Worm (Caenorhabditis elegans): ENCODE measurements around the gene cyd-1.
A peak's percentile ranks its signal among the peaks of the same experiment; 100 is the strongest.

The cyd-1 gene

DNA sequence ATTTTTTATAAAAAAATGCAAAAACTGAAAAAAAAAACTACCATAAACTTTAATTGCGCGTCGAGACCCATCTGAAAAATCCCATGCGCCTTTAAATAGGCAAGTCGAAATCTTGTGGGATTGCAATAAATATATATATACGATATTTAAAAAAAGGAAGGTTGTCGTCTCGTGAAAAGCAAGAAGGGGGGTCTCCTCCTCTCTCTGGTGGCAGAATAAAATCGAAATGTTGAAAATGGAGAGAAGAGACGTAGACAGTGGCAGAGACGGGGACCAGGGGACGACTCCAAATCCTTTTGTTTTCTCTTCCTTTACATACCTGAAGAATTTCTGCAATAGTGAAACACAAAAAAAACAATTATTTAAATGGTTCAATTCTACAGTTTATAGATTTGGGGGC is 33.6 kb downstream of the cyd-1 start, which contains the start of gene F18A11.5:
Gene F18A11.5 (minus strand): TSS at position 321 of the 400 bp plus-strand sequence.
- TF ChIP-seq daf-19 (GFP tag; conservative IDR thresholded peaks at IDR 0.05) (no peak), fkh-10 (GFP tag; optimal IDR thresholded peaks at IDR 0.05) (no peak), lsy-2 (tag; optimal IDR thresholded peaks at IDR 0.05) (no peak), mes-2 (tag; optimal IDR thresholded peaks at IDR 0.05; ENCODE audit: poor library complexity, severe bottlenecking) (no peak), nhr-42 (GFP tag; IDR thresholded peaks at IDR 0.05) (no peak), T26A8.4 (GFP tag; IDR thresholded peaks at IDR 0.05) (no peak), zip-2 (tag; optimal IDR thresholded peaks at IDR 0.05) (no peak), T20F7.1 (GFP tag; optimal IDR thresholded peaks at IDR 0.05) (no peak), egl-43 (GFP tag; IDR thresholded peaks at IDR 0.05) (no peak), nhr-237 (tag; optimal IDR thresholded peaks at IDR 0.05) (no peak), ceh-20 (GFP tag; IDR thresholded peaks at IDR 0.05) (no peak), D1046.2 (GFP tag; IDR thresholded peaks at IDR 0.05) (no peak), dve-1 (tag; optimal IDR thresholded peaks at IDR 0.05; ENCODE audit: insufficient read depth) (peak; percentile 3), Y105C5A.15 (GFP tag; IDR thresholded peaks at IDR 0.05) (no peak), hlh-11 (tag; optimal IDR thresholded peaks at IDR 0.05) (peak; percentile 29), Y75B8A.6 (GFP tag; IDR thresholded peaks at IDR 0.05) (no peak), dmd-8 (GFP tag; IDR thresholded peaks at IDR 0.05) (no peak), ceh-32 (tag; optimal IDR thresholded peaks at IDR 0.05; ENCODE audit: poor library complexity) (no peak), nhr-6 (tag; optimal IDR thresholded peaks at IDR 0.05) (no peak), aha-1 (tag) (peak; percentile 2), F44E2.7 (GFP tag; IDR thresholded peaks at IDR 0.05) (no peak), lin-38 (GFP tag; IDR thresholded peaks at IDR 0.05) (no peak), nhr-28 (tag; optimal IDR thresholded peaks at IDR 0.05) (no peak), ama-1 (optimal IDR thresholded peaks at IDR 0.05) (peak; percentile 69), lin-13 (GFP tag; optimal IDR thresholded peaks at IDR 0.05) (no peak), hmg-1.1 (GFP tag; IDR thresholded peaks at IDR 0.05) (no peak), nhr-25 (tag; optimal IDR thresholded peaks at IDR 0.05; ENCODE audit: borderline replicate concordance, insufficient read depth) (no peak), hlh-30 (tag; optimal IDR thresholded peaks at IDR 0.05; ENCODE audit: insufficient read depth) (no peak), nhr-10 (tag; optimal IDR thresholded peaks at IDR 0.05) (no peak), arid-1 (GFP tag; conservative IDR thresholded peaks at IDR 0.05) (0 out of 2 replicates have a peak, but pooled peaks have one; percentile 48), ceh-44 (GFP tag; IDR thresholded peaks at IDR 0.05) (no peak), attf-4 (tag; optimal IDR thresholded peaks at IDR 0.05) (no peak), ceh-62 (tag; optimal IDR thresholded peaks at IDR 0.05) (no peak), nhr-76 (tag; optimal IDR thresholded peaks at IDR 0.05) (no peak), lin-1 (GFP tag; IDR thresholded peaks at IDR 0.05) (no peak), ZK546.5 (tag; optimal IDR thresholded peaks at IDR 0.05) (no peak), ZK337.2 (GFP tag; IDR thresholded peaks at IDR 0.05) (no peak), fos-1 (tag; optimal IDR thresholded peaks at IDR 0.05) (no peak), tag-97 (GFP tag; IDR thresholded peaks at IDR 0.05) (no peak), Y48G9A.11 (GFP tag; IDR thresholded peaks at IDR 0.05) (no peak), jun-1 (tag; optimal IDR thresholded peaks at IDR 0.05) (no peak), nhr-111 (GFP tag; optimal IDR thresholded peaks at IDR 0.05) (no peak), rbr-2 (tag; optimal IDR thresholded peaks at IDR 0.05) (peak; percentile 7)

DNA sequence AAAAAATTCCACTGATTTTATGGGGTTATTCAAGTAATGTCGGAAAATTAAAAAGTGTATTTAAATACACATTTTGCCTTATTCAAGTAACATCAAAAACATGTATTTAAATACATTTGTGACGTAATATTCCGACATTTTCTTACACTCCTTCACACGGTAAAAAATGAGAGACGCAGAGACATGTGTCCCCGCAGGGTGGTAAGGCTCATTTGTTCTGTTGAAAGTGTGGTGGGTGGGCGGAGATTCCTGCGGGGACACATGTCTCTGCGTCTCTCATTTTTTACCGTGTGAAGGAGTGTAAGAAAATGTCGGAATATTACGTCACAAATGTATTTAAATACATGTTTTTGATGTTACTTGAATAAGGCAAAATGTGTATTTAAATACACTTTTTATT is 36.0 kb downstream of the cyd-1 start:
- TF ChIP-seq T26A8.4 (GFP tag; IDR thresholded peaks at IDR 0.05): peak; percentile 97
- peak; percentile 70 for TF ChIP-seq rbr-2 (tag; optimal IDR thresholded peaks at IDR 0.05)
- peak; percentile 65 for TF ChIP-seq mxl-2 (GFP tag; conservative IDR thresholded peaks at IDR 0.05)
- TF ChIP-seq lim-7 (GFP tag; IDR thresholded peaks at IDR 0.05): 0 out of 2 replicates have a peak, but pooled peaks have one; percentile 37
- TF ChIP-seq egl-43 (GFP tag; IDR thresholded peaks at IDR 0.05): peak; percentile 84
- TF ChIP-seq hlh-11 (tag; optimal IDR thresholded peaks at IDR 0.05): peak; percentile 69
- peak; percentile 16 for TF ChIP-seq dpl-1 (GFP tag; optimal IDR thresholded peaks at IDR 0.05)
- peak; percentile 29; the same call in 1 of the 2 replicates for TF ChIP-seq set-16 (GFP tag; IDR thresholded peaks at IDR 0.05)
- TF ChIP-seq Y75B8A.6 (GFP tag; IDR thresholded peaks at IDR 0.05): 0 out of 2 replicates have a peak, but pooled peaks have one; percentile 41
- peak; percentile 91 for TF ChIP-seq lin-29 (GFP tag; IDR thresholded peaks at IDR 0.05)
- TF ChIP-seq saeg-2 (GFP tag; IDR thresholded peaks at IDR 0.05): peak; percentile 75; the same call in 1 of the 2 replicates
- peak; percentile 96 for TF ChIP-seq ceh-20 (GFP tag; IDR thresholded peaks at IDR 0.05)
- TF ChIP-seq spr-1 (tag; optimal IDR thresholded peaks at IDR 0.05): peak; percentile 6
- TF ChIP-seq duxl-1 (tag; optimal IDR thresholded peaks at IDR 0.05; ENCODE audit: poor library complexity): peak; percentile 9
- TF ChIP-seq dmd-9 (GFP tag; IDR thresholded peaks at IDR 0.05): peak; percentile 92
- peak; percentile 63 for TF ChIP-seq dve-1 (tag; optimal IDR thresholded peaks at IDR 0.05; ENCODE audit: insufficient read depth)
